Fruit fly (Drosophila melanogaster): ENCODE data around the gene CG7236.

The CG7236 gene

dm6 chr2L:5748188-5748587 is 42.0 kb downstream of the CG7236 start:
- TF ChIP-seq noc (tag; optimal IDR thresholded peaks at IDR 0.05), result no peak

dm6 chr2L:5751448-5751847 is 45.3 kb downstream of the CG7236 start:
- no peak for TF ChIP-seq noc (tag; optimal IDR thresholded peaks at IDR 0.05)
